Worm (Caenorhabditis elegans) whole organism, late embryonic: ENCODE results near the gene srz-48.

ENCODE experiments used
- Y22D7AL.16 ChIP-seq: sonication (generic microtip); optimal IDR thresholded peaks from 2 replicates; lab custom pipeline; 2016; ENCODE audit warnings: missing genetic modification characterization, missing compliant biosample characterization
- ceh-19 ChIP-seq: fragments of 200-800 bp; sonication (Bioruptor generic); optimal IDR thresholded peaks from 2 replicates; lab custom pipeline; 2018; ENCODE audit warnings: mild to moderate bottlenecking, missing genetic modification characterization, missing compliant biosample characterization
- ceh-45 ChIP-seq: fragments of 200-800 bp; sonication (Bioruptor generic); IDR thresholded peaks from 2 replicates; pipeline ENCODE4 v1.3.6; 2022; ENCODE audit warnings: missing genetic modification reagents, missing genetic modification characterization, missing compliant biosample characterization
- ceh-9 ChIP-seq: sonication (generic microtip); optimal IDR thresholded peaks from 2 replicates; lab custom pipeline; 2016; ENCODE audit warnings: mild to moderate bottlenecking, missing genetic modification characterization, inconsistent platforms, missing compliant biosample characterization
- elt-4 ChIP-seq: sonication (generic microtip); optimal IDR thresholded peaks from 2 replicates; lab custom pipeline; 2016; ENCODE audit warnings: missing genetic modification characterization, missing compliant biosample characterization
- eyg-1 ChIP-seq: sonication (generic microtip); optimal IDR thresholded peaks from 2 replicates; lab custom pipeline; 2016; ENCODE audit warnings: missing genotype, missing genetic modification characterization, missing compliant biosample characterization
- fkh-10 ChIP-seq: fragments of 150-350 bp; optimal IDR thresholded peaks from 2 replicates; lab custom pipeline; 2014; ENCODE audit warnings: missing biosample characterization, missing genetic modification reagents, missing genetic modification characterization
- hlh-8 ChIP-seq: sonication (generic microtip); optimal IDR thresholded peaks from 2 replicates; lab custom pipeline; 2016; ENCODE audit warnings: missing genotype, missing genetic modification characterization, missing compliant biosample characterization
- sox-4 ChIP-seq: sonication (generic microtip); optimal IDR thresholded peaks from 2 replicates; lab custom pipeline; 2017; ENCODE audit warnings: mild to moderate bottlenecking, missing genetic modification characterization, inconsistent platforms, missing compliant biosample characterization
- unc-3 ChIP-seq, 2 experiments: fragments of 200-800 bp in 1 of 2; sonication (Bioruptor generic) in 1 of 2; sonication (generic microtip) in 1 of 2; conservative IDR thresholded peaks in 1 of 2; optimal IDR thresholded peaks in 1 of 2; 2 replicates each; pipeline versions ENCODE4 v1.3.6 to Lab custom; 2016 to 2022; ENCODE audit warnings: missing compliant biosample characterization in 2 of 2, missing genetic modification characterization in 2 of 2, missing genetic modification reagents in 1 of 2
- unc-86 ChIP-seq: sonication (generic microtip); optimal IDR thresholded peaks from 2 replicates; lab custom pipeline; 2016; ENCODE audit warnings: missing genetic modification characterization, missing compliant biosample characterization

DNA sequence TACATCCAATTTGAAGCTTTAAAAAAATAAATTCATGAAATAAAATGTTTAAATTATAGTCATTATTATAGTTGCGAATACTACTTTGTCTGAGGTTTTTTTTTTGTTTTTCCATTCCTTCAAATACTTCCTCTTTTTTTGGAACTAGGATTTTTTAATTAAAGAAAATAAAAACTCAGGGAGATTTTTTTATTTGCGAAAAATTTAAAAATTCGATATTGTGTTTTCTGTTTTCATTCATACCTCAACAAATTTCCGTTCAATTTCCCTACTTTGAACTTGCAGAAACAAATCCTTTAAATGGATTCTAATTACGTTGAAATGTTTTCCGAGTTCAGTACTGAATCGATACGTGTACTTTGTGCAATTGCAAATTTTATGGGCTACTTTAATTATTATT lies 48.5 kb upstream of the srz-48 start, which contains the start of gene srw-32:
- TF ChIP-seq ceh-19 (GFP tag; lab: Kevin White, UChicago) (no peak), Y22D7AL.16 (tag; lab: Kevin White, UChicago) (no peak), ceh-9 (tag; lab: Kevin White, UChicago) (no peak), elt-4 (no peak), ceh-45 (GFP tag; lab: Robert Waterston, UW) (no peak), sox-4 (tag; lab: Kevin White, UChicago) (no peak), eyg-1 (tag; lab: Kevin White, UChicago) (no peak), unc-86 (tag; lab: Kevin White, UChicago) (no peak), hlh-8 (tag; lab: Kevin White, UChicago) (no peak), unc-3 (GFP tag; conservative IDR thresholded peaks at IDR 0.05; lab: Robert Waterston, UW) (no peak), unc-3 (tag; optimal IDR thresholded peaks at IDR 0.05; lab: Kevin White, UChicago) (no peak), fkh-10 (GFP tag; lab: Kevin White, UChicago) (no peak)
